Worm (Caenorhabditis elegans) whole organism, young adult: Measurements from ENCODE around the gene C23H3.2.

Source experiments
- B0035.1 ChIP-seq: sonication (generic microtip); optimal IDR thresholded peaks from 2 replicates; lab custom pipeline; 2016; ENCODE audit warnings: missing genetic modification characterization, mild to moderate bottlenecking, missing compliant biosample characterization, missing genotype, missing genetic modification reagents
- B0261.1 ChIP-seq: sonication (generic microtip); optimal IDR thresholded peaks from 2 replicates; lab custom pipeline; 2016; ENCODE audit warnings: mild to moderate bottlenecking, missing genetic modification characterization, moderate library complexity, missing compliant biosample characterization
- B0336.3 ChIP-seq: fragments of 200-800 bp; sonication (Bioruptor generic); IDR thresholded peaks from 2 replicates; pipeline ENCODE4 v1.3.6; 2022; ENCODE audit warnings: missing genetic modification characterization, missing compliant biosample characterization
- F10E7.11 ChIP-seq: sonication (generic microtip); optimal IDR thresholded peaks from 2 replicates; lab custom pipeline; 2017; ENCODE audit warnings: mild to moderate bottlenecking, missing genetic modification characterization, moderate library complexity, missing compliant biosample characterization
- F22D6.2 ChIP-seq: sonication (generic microtip); optimal IDR thresholded peaks from 2 replicates; lab custom pipeline; 2016; ENCODE audit warnings: mild to moderate bottlenecking, missing genetic modification characterization, missing compliant biosample characterization
- F33H1.4 ChIP-seq: fragments of 200-800 bp; sonication (Bioruptor generic); IDR thresholded peaks from 2 replicates; pipeline ENCODE4 v1.3.6; 2022; ENCODE audit warnings: missing genetic modification reagents, missing genetic modification characterization, missing compliant biosample characterization
- F57C9.4 ChIP-seq: sonication (generic microtip); optimal IDR thresholded peaks from 2 replicates; lab custom pipeline; 2017; ENCODE audit warnings: mild to moderate bottlenecking, missing genetic modification characterization, missing compliant biosample characterization
- Y79H2A.3 ChIP-seq: fragments of 200-800 bp; sonication (Bioruptor generic); conservative IDR thresholded peaks from 2 replicates; pipeline ENCODE4 v1.3.6; 2022; ENCODE audit warnings: missing genetic modification reagents, missing genetic modification characterization, missing compliant biosample characterization
- aptf-2 ChIP-seq: fragments of 200-800 bp; sonication (Bioruptor generic); conservative IDR thresholded peaks from 2 replicates; pipeline ENCODE4 v1.3.6; 2022; ENCODE audit warnings: missing genetic modification reagents, missing genetic modification characterization, missing compliant biosample characterization
- chd-7 ChIP-seq: sonication (generic microtip); optimal IDR thresholded peaks from 2 replicates; lab custom pipeline; 2016; ENCODE audit warnings: mild to moderate bottlenecking, missing genetic modification characterization, moderate library complexity, missing compliant biosample characterization
- dpl-1 ChIP-seq: fragments of 150-350 bp; optimal IDR thresholded peaks from 2 replicates; lab custom pipeline; 2014; ENCODE audit warnings: missing biosample characterization, missing genetic modification reagents, missing genetic modification characterization
- efl-1 ChIP-seq: fragments of 150-350 bp; optimal IDR thresholded peaks from 2 replicates; lab custom pipeline; 2014; ENCODE audit warnings: missing biosample characterization, missing genetic modification reagents, missing genetic modification characterization
- ekl-4 ChIP-seq: fragments of 200-800 bp; sonication (Bioruptor generic); IDR thresholded peaks from 2 replicates; pipeline ENCODE4 v1.3.6; 2022; ENCODE audit warnings: missing genetic modification reagents, missing genetic modification characterization, missing compliant biosample characterization
- hlh-12 ChIP-seq: sonication (generic microtip); optimal IDR thresholded peaks from 2 replicates; lab custom pipeline; 2016; ENCODE audit warnings: missing genetic modification characterization, missing compliant biosample characterization
- hmg-1.2 ChIP-seq: fragments of 200-800 bp; sonication (Bioruptor generic); IDR thresholded peaks from 2 replicates; pipeline ENCODE4 v1.3.6; 2022; ENCODE audit warnings: missing genetic modification reagents, missing genetic modification characterization, missing compliant biosample characterization
- let-607 ChIP-seq, 2 experiments: fragments of 200-800 bp in 1 of 2; sonication (Bioruptor generic) in 1 of 2; sonication (generic microtip) in 1 of 2; optimal IDR thresholded peaks; 2 replicates each; lab custom pipeline; 2016 to 2018; ENCODE audit warnings: mild to moderate bottlenecking in 2 of 2, missing compliant biosample characterization in 2 of 2, missing genetic modification characterization in 2 of 2, moderate library complexity in 2 of 2, missing genotype in 1 of 2
- lin-40 ChIP-seq: sonication (generic microtip); optimal IDR thresholded peaks from 2 replicates; lab custom pipeline; 2016; ENCODE audit warnings: missing genetic modification characterization, mild to moderate bottlenecking, missing compliant biosample characterization, missing genotype, missing genetic modification reagents
- lir-1 ChIP-seq: fragments of 200-800 bp; sonication (Bioruptor generic); conservative IDR thresholded peaks from 2 replicates; pipeline ENCODE4 v1.3.6; 2022; ENCODE audit warnings: missing genetic modification reagents, missing genetic modification characterization, missing compliant biosample characterization
- madf-10 ChIP-seq: sonication (generic microtip); optimal IDR thresholded peaks from 2 replicates; lab custom pipeline; 2016; ENCODE audit warnings: mild to moderate bottlenecking, missing genetic modification characterization, missing compliant biosample characterization
- madf-6 ChIP-seq: fragments of 200-800 bp; sonication (Bioruptor generic); IDR thresholded peaks from 2 replicates; pipeline ENCODE4 v1.3.6; 2022; ENCODE audit warnings: missing genetic modification reagents, missing genetic modification characterization, missing compliant biosample characterization
- mxl-1 ChIP-seq: sonication (generic microtip); optimal IDR thresholded peaks from 2 replicates; lab custom pipeline; 2016; ENCODE audit warnings: missing genetic modification characterization, missing compliant biosample characterization
- nhr-179 ChIP-seq: sonication (generic microtip); optimal IDR thresholded peaks from 2 replicates; lab custom pipeline; 2016; ENCODE audit warnings: mild to moderate bottlenecking, missing genetic modification characterization, missing compliant biosample characterization
- pbrm-1 ChIP-seq: fragments of 200-800 bp; sonication (Bioruptor generic); IDR thresholded peaks from 2 replicates; pipeline ENCODE4 v1.3.6; 2022; ENCODE audit warnings: missing genetic modification reagents, missing genetic modification characterization, missing compliant biosample characterization
- rcor-1 ChIP-seq: fragments of 200-800 bp; sonication (Bioruptor generic); IDR thresholded peaks from 2 replicates; pipeline ENCODE4 v1.3.6; 2022; ENCODE audit warnings: missing genetic modification reagents, missing genetic modification characterization, missing compliant biosample characterization
- repo-1 ChIP-seq: sonication (generic microtip); optimal IDR thresholded peaks from 2 replicates; lab custom pipeline; 2017; ENCODE audit warnings: mild to moderate bottlenecking, missing genetic modification characterization, missing compliant biosample characterization
- sea-2 ChIP-seq: fragments of 200-800 bp; sonication (Bioruptor generic); IDR thresholded peaks from 2 replicates; pipeline ENCODE4 v1.3.6; 2022; ENCODE audit warnings: missing genetic modification characterization, missing compliant biosample characterization
- snpc-1.1 ChIP-seq: sonication (generic microtip); optimal IDR thresholded peaks from 2 replicates; lab custom pipeline; 2017; ENCODE audit warnings: missing genetic modification characterization, mild to moderate bottlenecking, missing compliant biosample characterization, antibody characterized with exemption, moderate library complexity, missing genotype, missing genetic modification reagents; ENCODE audit not compliant: insufficient read depth
- snpc-1.3 ChIP-seq: sonication (generic microtip); optimal IDR thresholded peaks from 2 replicates; lab custom pipeline; 2017; ENCODE audit warnings: missing genetic modification characterization, mild to moderate bottlenecking, missing compliant biosample characterization, antibody characterized with exemption, moderate library complexity, missing genotype, missing genetic modification reagents; ENCODE audit not compliant: insufficient read depth
- sptf-2 ChIP-seq: fragments of 200-800 bp; sonication (Bioruptor generic); optimal IDR thresholded peaks from 2 replicates; lab custom pipeline; 2018; ENCODE audit warnings: mild to moderate bottlenecking, missing genetic modification characterization, missing compliant biosample characterization
- unc-130 ChIP-seq: sonication (generic microtip); optimal IDR thresholded peaks from 2 replicates; lab custom pipeline; 2016; ENCODE audit warnings: missing genetic modification reagents, missing genetic modification characterization, missing compliant biosample characterization
- xnd-1 ChIP-seq: sonication (generic microtip); optimal IDR thresholded peaks from 2 replicates; lab custom pipeline; 2016; ENCODE audit warnings: missing genotype, missing genetic modification reagents, missing genetic modification characterization, missing compliant biosample characterization
- zfh-2 ChIP-seq: fragments of 200-800 bp; sonication (Bioruptor generic); conservative IDR thresholded peaks from 2 replicates; pipeline ENCODE4 v1.3.6; 2022; ENCODE audit warnings: missing genetic modification reagents, missing genetic modification characterization, missing compliant biosample characterization

C23H3.2 gene

ce11 chrII:51352-51751, 9.8 kb upstream of the C23H3.2 start, which contains the start of gene sptl-1:
Gene sptl-1, plus strand, starts transcription at chrII:51652.
- TF ChIP-seq madf-6 (GFP tag; lab: Robert Waterston, UW) (0 out of 2 replicates have a peak, but pooled peaks have one; percentile 23), zfh-2 (GFP tag; lab: Robert Waterston, UW) (no peak)

ce11 chrII:55204-55603, 5.9 kb upstream of the C23H3.2 start, which contains the start of gene tre-5:
Gene tre-5, minus strand, starts transcription at chrII:55304.
- TF ChIP-seq B0336.3 (no peak), sea-2 (GFP tag; lab: Robert Waterston, UW) (no peak), chd-7 (tag; lab: Kevin White, UChicago) (no peak), snpc-1.3 (tag; lab: Kevin White, UChicago) (no peak), xnd-1 (no peak), pbrm-1 (no peak), F57C9.4 (tag; lab: Kevin White, UChicago) (no peak), nhr-179 (tag; lab: Kevin White, UChicago) (no peak), lin-40 (no peak)

DNA sequence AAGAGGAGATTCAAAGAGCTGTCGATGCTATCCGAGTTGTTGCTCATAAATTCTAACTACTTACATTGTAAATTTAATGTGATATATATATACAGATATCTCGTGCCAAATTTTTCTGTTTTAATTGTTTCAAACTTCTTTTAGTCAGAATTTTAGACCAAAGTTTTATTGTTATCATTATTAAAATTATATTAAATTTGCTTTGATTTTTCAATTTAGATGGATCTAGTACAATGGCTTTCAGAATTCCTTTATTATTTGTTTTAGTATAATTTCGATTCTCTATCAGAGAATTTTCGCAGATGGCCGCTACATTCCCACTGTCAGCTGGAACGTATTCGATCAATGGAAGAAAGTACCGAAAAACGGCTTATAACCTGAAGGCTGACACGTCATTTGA, 3.7 kb upstream of the C23H3.2 start, which contains the start of gene ascc-1:
Gene ascc-1, plus strand, starts transcription at position 301 of the 400 bp plus-strand sequence.
- TF ChIP-seq repo-1 (no peak), rcor-1 (no peak), mxl-1 (tag; lab: Kevin White, UChicago) (no peak), lin-40 (no peak), snpc-1.1 (no peak), F22D6.2 (no peak), madf-10 (no peak), let-607 (tag; optimal IDR thresholded peaks at IDR 0.05; lab: Kevin White, UChicago) (no peak), Y79H2A.3 (GFP tag; lab: Robert Waterston, UW) (no peak), B0261.1 (tag; lab: Kevin White, UChicago) (no peak), B0035.1 (tag; lab: Kevin White, UChicago) (no peak), F10E7.11 (no peak), hlh-12 (tag; lab: Kevin White, UChicago) (no peak), aptf-2 (GFP tag; lab: Robert Waterston, UW) (no peak), lir-1 (no peak), hmg-1.2 (no peak), sea-2 (GFP tag; lab: Robert Waterston, UW) (no peak)

ce11 chrII:57873-58272, 3.2 kb upstream of the C23H3.2 start:
- TF ChIP-seq xnd-1 (peak; percentile 17), madf-10 (no peak), F33H1.4 (GFP tag; lab: Robert Waterston, UW) (no peak), B0336.3 (peak; percentile 59; the same call in 1 of the 2 replicates), dpl-1 (GFP tag; lab: Kevin White, UChicago) (peak; percentile 16), madf-6 (GFP tag; lab: Robert Waterston, UW) (peak; percentile 66), efl-1 (GFP tag; lab: Kevin White, UChicago) (peak; percentile 10), sptf-2 (GFP tag; lab: Kevin White, UChicago) (no peak), pbrm-1 (peak; percentile 55; the same call in 1 of the 2 replicates), ekl-4 (0 out of 2 replicates have a peak, but pooled peaks have one; percentile 45)

- TF ChIP-seq unc-130 = no peak
- TF ChIP-seq sea-2 (GFP tag; lab: Robert Waterston, UW) = no peak
- TF ChIP-seq, all 124 proteins: peak for 0
Measured at ce11 chrII:60049-60448, 1.1 kb upstream of the C23H3.2 start.
